Fruit fly (Drosophila melanogaster) whole organism, embryonic: Measurements from ENCODE around the gene sno.

ENCODE experiments used
- Atf-2 ChIP-seq: fragments of 200-800 bp; sonication (Bioruptor generic); optimal IDR thresholded peaks from 2 replicates; lab custom pipeline; 2016; ENCODE audit warnings: missing biosample characterization, missing genetic modification characterization
- Bdp1 ChIP-seq: fragments of 200-800 bp; sonication (Bioruptor generic); optimal IDR thresholded peaks from 3 replicates; lab custom pipeline; 2016; ENCODE audit warnings: missing biosample characterization, missing genetic modification characterization
- CG10209 ChIP-seq: fragments of 200-800 bp; sonication (Bioruptor generic); optimal IDR thresholded peaks from 3 replicates; lab custom pipeline; 2017; ENCODE audit warnings: missing biosample characterization, mild to moderate bottlenecking, missing genetic modification characterization, missing genetic modification reagents
- CG1024 ChIP-seq: fragments of 200-800 bp; sonication (Bioruptor generic); IDR thresholded peaks from 2 replicates; pipeline ENCODE4 v1.3.6; 2022; ENCODE audit warnings: missing biosample characterization, missing genetic modification characterization
- CG12769 ChIP-seq: fragments of 200-800 bp; sonication (Bioruptor generic); optimal IDR thresholded peaks from 2 replicates; lab custom pipeline; 2019; ENCODE audit warnings: missing biosample characterization, mild to moderate bottlenecking, missing genetic modification characterization, moderate library complexity
- CG14441 ChIP-seq: fragments of 200-800 bp; sonication (Bioruptor generic); IDR thresholded peaks from 2 replicates; pipeline ENCODE4 v1.3.6; 2022; ENCODE audit warnings: missing biosample characterization, missing genetic modification characterization
- CG15696 ChIP-seq: fragments of 200-800 bp; sonication (Bioruptor generic); optimal IDR thresholded peaks from 2 replicates; lab custom pipeline; 2019; ENCODE audit warnings: missing biosample characterization, mild to moderate bottlenecking, missing genetic modification characterization, moderate library complexity
- CG1603 ChIP-seq: fragments of 200-800 bp; sonication (Bioruptor generic); optimal IDR thresholded peaks from 2 replicates; lab custom pipeline; 2019; ENCODE audit warnings: missing biosample characterization, mild to moderate bottlenecking, missing genetic modification characterization, moderate library complexity
- CG16813 ChIP-seq: fragments of 200-800 bp; sonication (Bioruptor generic); IDR thresholded peaks from 3 replicates; pipeline ENCODE4 v1.3.6; 2022; ENCODE audit warnings: missing biosample characterization, missing genetic modification characterization; ENCODE audit not compliant: partially characterized antibody
- CG16815 ChIP-seq: fragments of 200-800 bp; sonication (Bioruptor generic); optimal IDR thresholded peaks from 3 replicates; lab custom pipeline; 2017; ENCODE audit warnings: missing biosample characterization, mild to moderate bottlenecking, missing genetic modification characterization
- CG16863 ChIP-seq: fragments of 200-800 bp; sonication (Bioruptor generic); optimal IDR thresholded peaks from 3 replicates; lab custom pipeline; 2016; ENCODE audit warnings: missing biosample characterization, missing genetic modification characterization
- CG18599 ChIP-seq: fragments of 200-800 bp; sonication (Bioruptor generic); optimal IDR thresholded peaks from 3 replicates; lab custom pipeline; 2017; ENCODE audit warnings: missing biosample characterization, missing genetic modification characterization, mild to moderate bottlenecking, moderate library complexity, missing genetic modification reagents
- CG30020 ChIP-seq: fragments of 200-800 bp; optimal IDR thresholded peaks from 2 replicates; lab custom pipeline; 2019; ENCODE audit warnings: missing biosample characterization, mild to moderate bottlenecking, missing genetic modification characterization, moderate library complexity
- CG31441 ChIP-seq: fragments of 200-800 bp; sonication (Bioruptor generic); IDR thresholded peaks from 2 replicates; pipeline ENCODE4 v1.3.6; 2022; ENCODE audit warnings: missing biosample characterization, missing genetic modification characterization
- CG4617 ChIP-seq: fragments of 200-800 bp; sonication (Bioruptor generic); optimal IDR thresholded peaks from 3 replicates; lab custom pipeline; 2016; ENCODE audit warnings: missing biosample characterization, missing genetic modification characterization, borderline replicate concordance
- CG9609 ChIP-seq: fragments of 200-800 bp; sonication (Bioruptor generic); optimal IDR thresholded peaks from 3 replicates; lab custom pipeline; 2016; ENCODE audit warnings: missing biosample characterization, missing genetic modification characterization
- CHES-1-like ChIP-seq: fragments of 200-800 bp; sonication (Bioruptor generic); optimal IDR thresholded peaks from 2 replicates; lab custom pipeline; 2016; ENCODE audit warnings: missing biosample characterization, missing genetic modification characterization
- D19B ChIP-seq: fragments of 200-800 bp; sonication (Bioruptor generic); optimal IDR thresholded peaks from 2 replicates; lab custom pipeline; 2017; ENCODE audit warnings: missing biosample characterization, mild to moderate bottlenecking, missing genetic modification characterization
- Dfd ChIP-seq, 2 experiments: fragments of >200 bp; optimal IDR thresholded peaks; 2 replicates each; lab custom pipeline; 2017; ENCODE audit warnings: missing biosample characterization in 2 of 2, missing genetic modification characterization in 2 of 2
- Doc3 ChIP-seq: fragments of 200-800 bp; sonication (Bioruptor generic); IDR thresholded peaks from 3 replicates; pipeline ENCODE4 v1.3.6; 2022; ENCODE audit warnings: missing biosample characterization, missing genetic modification characterization; ENCODE audit not compliant: partially characterized antibody
- Gug ChIP-seq: fragments of 200-800 bp; sonication (Bioruptor generic); IDR thresholded peaks from 4 replicates; pipeline ENCODE4 v1.3.6; 2022; ENCODE audit warnings: missing biosample characterization, missing genetic modification characterization
- Lhr ChIP-seq: fragments of 200-800 bp; sonication (Bioruptor generic); optimal IDR thresholded peaks from 3 replicates; lab custom pipeline; 2017; ENCODE audit warnings: mild to moderate bottlenecking, missing biosample characterization, missing genetic modification reagents, missing genetic modification characterization
- NC2β ChIP-seq: fragments of 200-800 bp; sonication (Bioruptor generic); optimal IDR thresholded peaks from 2 replicates; lab custom pipeline; 2016; ENCODE audit warnings: missing biosample characterization, missing genetic modification characterization
- PHDP ChIP-seq: fragments of 200-800 bp; sonication (Bioruptor generic); optimal IDR thresholded peaks from 3 replicates; lab custom pipeline; 2018; ENCODE audit warnings: missing biosample characterization, mild to moderate bottlenecking, missing genetic modification characterization, moderate library complexity
- Xrp1 ChIP-seq: fragments of 200-800 bp; sonication (Bioruptor generic); IDR thresholded peaks from 2 replicates; pipeline ENCODE4 v1.3.6; 2022; ENCODE audit warnings: missing biosample characterization, missing genetic modification characterization
- abd-A ChIP-seq: fragments of 200-800 bp; sonication (Bioruptor generic); optimal IDR thresholded peaks from 3 replicates; lab custom pipeline; 2019; ENCODE audit warnings: missing biosample characterization, mild to moderate bottlenecking, missing genetic modification characterization, moderate library complexity
- al ChIP-seq: fragments of 200-800 bp; sonication (Bioruptor generic); IDR thresholded peaks from 2 replicates; pipeline ENCODE4 v1.3.6; 2022; ENCODE audit warnings: missing biosample characterization, missing genetic modification characterization
- bbx ChIP-seq: fragments of 200-800 bp; sonication (Bioruptor generic); IDR thresholded peaks from 2 replicates; pipeline ENCODE4 v1.3.6; 2022; ENCODE audit warnings: missing biosample characterization, missing genetic modification characterization; ENCODE audit not compliant: partially characterized antibody
- bcd ChIP-seq: fragments of 200-800 bp; sonication (Bioruptor generic); optimal IDR thresholded peaks from 2 replicates; lab custom pipeline; 2017; ENCODE audit warnings: missing biosample characterization, mild to moderate bottlenecking, missing genetic modification characterization
- bsh ChIP-seq, 2 experiments: fragments of 200-800 bp; sonication (Bioruptor generic); optimal IDR thresholded peaks; 2 replicates each; lab custom pipeline; 2017 to 2018; ENCODE audit warnings: mild to moderate bottlenecking in 2 of 2, missing biosample characterization in 2 of 2, missing genetic modification characterization in 2 of 2, moderate library complexity in 1 of 2
- caup ChIP-seq: fragments of 200-800 bp; sonication (Bioruptor generic); optimal IDR thresholded peaks from 3 replicates; lab custom pipeline; 2017; ENCODE audit warnings: missing biosample characterization, mild to moderate bottlenecking, missing genetic modification characterization, moderate library complexity; ENCODE audit not compliant: severe bottlenecking
- crol ChIP-seq: fragments of 200-800 bp; sonication (Bioruptor generic); IDR thresholded peaks from 2 replicates; pipeline ENCODE4 v1.3.6; 2022; ENCODE audit warnings: missing biosample characterization, missing genetic modification characterization
- crp ChIP-seq, 2 experiments: fragments of 200-800 bp; sonication (Bioruptor generic); optimal IDR thresholded peaks; 2 replicates in 1 of 2; 3 replicates in 1 of 2; lab custom pipeline; 2017; ENCODE audit warnings: missing biosample characterization in 2 of 2, missing genetic modification characterization in 2 of 2, mild to moderate bottlenecking in 1 of 2, moderate library complexity in 1 of 2
- dmrt99B ChIP-seq: fragments of 200-800 bp; sonication (Bioruptor generic); optimal IDR thresholded peaks from 2 replicates; lab custom pipeline; 2018; ENCODE audit warnings: missing biosample characterization, mild to moderate bottlenecking, missing genetic modification characterization, moderate library complexity
- emc ChIP-seq: fragments of 200-800 bp; sonication (Bioruptor generic); optimal IDR thresholded peaks from 2 replicates; lab custom pipeline; 2016; ENCODE audit warnings: missing biosample characterization, missing genetic modification characterization
- en ChIP-seq: fragments of 200-800 bp; sonication (Bioruptor generic); optimal IDR thresholded peaks from 2 replicates; lab custom pipeline; 2016; ENCODE audit warnings: missing biosample characterization, missing genetic modification characterization
- fd96Cb ChIP-seq: fragments of 200-800 bp; sonication (Bioruptor generic); optimal IDR thresholded peaks from 2 replicates; lab custom pipeline; 2018; ENCODE audit warnings: missing biosample characterization, mild to moderate bottlenecking, missing genetic modification characterization, moderate library complexity
- fru ChIP-seq: fragments of >200 bp; optimal IDR thresholded peaks from 2 replicates; lab custom pipeline; 2017
- fu2 ChIP-seq: fragments of 200-800 bp; sonication (Bioruptor generic); optimal IDR thresholded peaks from 2 replicates; lab custom pipeline; 2016; ENCODE audit warnings: missing biosample characterization, missing genetic modification characterization
- lov ChIP-seq, 2 experiments: fragments of 200-800 bp in 1 of 2; fragments of >200 bp in 1 of 2; sonication (Bioruptor generic) in 1 of 2; IDR thresholded peaks in 1 of 2; optimal IDR thresholded peaks in 1 of 2; 2 replicates in 1 of 2; 3 replicates in 1 of 2; pipeline versions ENCODE4 v1.3.6 to Lab custom; 2017 to 2022; ENCODE audit warnings: missing biosample characterization in 1 of 2, missing genetic modification characterization in 1 of 2
- mirr ChIP-seq: fragments of 200-800 bp; sonication (Bioruptor generic); optimal IDR thresholded peaks from 3 replicates; lab custom pipeline; 2018; ENCODE audit warnings: missing biosample characterization, mild to moderate bottlenecking, missing genetic modification characterization
- odd ChIP-seq: fragments of 200-800 bp; sonication (Bioruptor generic); optimal IDR thresholded peaks from 2 replicates; lab custom pipeline; 2017; ENCODE audit warnings: missing biosample characterization, mild to moderate bottlenecking, missing genetic modification characterization
- pan ChIP-seq, 4 experiments: fragments of >200 bp in 3 of 4; fragments of 200-800 bp in 1 of 4; sonication (Bioruptor generic) in 1 of 4; optimal IDR thresholded peaks in 3 of 4; IDR thresholded peaks in 1 of 4; 2 replicates each; pipeline versions ENCODE4 v1.3.6 to Lab custom; 2017 to 2022; ENCODE audit warnings: missing biosample characterization in 2 of 4, missing genetic modification characterization in 2 of 4, mixed read lengths in 1 of 4
- pho ChIP-seq: fragments of 200-800 bp; sonication (Bioruptor generic); optimal IDR thresholded peaks from 2 replicates; lab custom pipeline; 2016; ENCODE audit warnings: missing biosample characterization, missing genetic modification characterization
- ro ChIP-seq: fragments of 200-800 bp; sonication (Bioruptor generic); IDR thresholded peaks from 2 replicates; pipeline ENCODE4 v1.3.6; 2022; ENCODE audit warnings: missing biosample characterization, missing genetic modification characterization
- sug ChIP-seq: fragments of 200-800 bp; optimal IDR thresholded peaks from 2 replicates; lab custom pipeline; 2019; ENCODE audit warnings: missing biosample characterization, mild to moderate bottlenecking, missing genetic modification characterization, moderate library complexity
- tgo ChIP-seq: fragments of 200-800 bp; sonication (Bioruptor generic); IDR thresholded peaks from 3 replicates; pipeline ENCODE4 v1.3.6; 2022; ENCODE audit warnings: missing biosample characterization, missing genetic modification characterization
- tin ChIP-seq: fragments of 200-800 bp; sonication (Bioruptor generic); optimal IDR thresholded peaks from 3 replicates; lab custom pipeline; 2016; ENCODE audit warnings: missing biosample characterization, missing genetic modification characterization
- twi ChIP-seq: fragments of 200-800 bp; optimal IDR thresholded peaks from 2 replicates; lab custom pipeline; 2019; ENCODE audit warnings: missing biosample characterization, mild to moderate bottlenecking, missing genetic modification characterization, moderate library complexity

The sno gene

dm6 chrX:13214056-13214455 lies 2.6 kb upstream of the sno start (continued):
- TF ChIP-seq emc (GFP tag; lab: Kevin White, UChicago): no peak
- TF ChIP-seq PHDP (tag; lab: Kevin White, UChicago): peak; percentile 74
- peak; percentile 66 for TF ChIP-seq dmrt99B (tag; lab: Kevin White, UChicago)
- TF ChIP-seq CG9609 (GFP tag; lab: Kevin White, UChicago): peak; percentile 64
- no peak for TF ChIP-seq sug (tag; lab: Kevin White, UChicago)
- peak; percentile 50 for TF ChIP-seq pho
- peak; percentile 45 for TF ChIP-seq CG12769 (tag; lab: Kevin White, UChicago)
- no peak for TF ChIP-seq ro (GFP tag; lab: Robert Waterston, UW)
- TF ChIP-seq twi: no peak
- TF ChIP-seq CG15696 (tag; lab: Kevin White, UChicago): no peak
- TF ChIP-seq fru (lab: Kevin White, UChicago): no peak
- TF ChIP-seq Lhr (GFP tag; lab: Kevin White, UChicago): peak; percentile 23
- peak; percentile 38 for TF ChIP-seq caup (GFP tag; lab: Kevin White, UChicago)
- TF ChIP-seq CG16815 (GFP tag; lab: Kevin White, UChicago): peak; percentile 13
- TF ChIP-seq CHES-1-like (GFP tag; lab: Kevin White, UChicago): peak; percentile 53
- peak in 1 of 2 experiments; percentile 75 for TF ChIP-seq bsh (GFP tag; optimal IDR thresholded peaks at IDR 0.05; lab: Kevin White, UChicago)
- TF ChIP-seq al: peak; percentile 26; the same call in 1 of the 2 replicates
- peak; percentile 76 for TF ChIP-seq Xrp1 (GFP tag; lab: Robert Waterston, UW)
- peak; percentile 27 for TF ChIP-seq D19B
- peak; percentile 64 for TF ChIP-seq CG10209 (GFP tag; lab: Kevin White, UChicago)
- no peak for TF ChIP-seq Doc3
- TF ChIP-seq CG16863: peak; percentile 59
- TF ChIP-seq CG1603 (tag; lab: Kevin White, UChicago): peak; percentile 70
- no peak for TF ChIP-seq CG4617 (GFP tag; lab: Kevin White, UChicago)
- TF ChIP-seq crp (GFP tag; optimal IDR thresholded peaks at IDR 0.05; lab: Kevin White, UChicago): peak in 1 of 2 experiments; percentile 18
- peak; percentile 32 for TF ChIP-seq CG18599 (GFP tag; lab: Kevin White, UChicago)
- no peak for TF ChIP-seq odd
- TF ChIP-seq lov (optimal IDR thresholded peaks at IDR 0.05; lab: Kevin White, UChicago): no peak
- TF ChIP-seq lov (GFP tag; IDR thresholded peaks at IDR 0.05; lab: Robert Waterston, UW): peak; percentile 73; the same call in 1 of the 3 replicates
- TF ChIP-seq Bdp1 (GFP tag; lab: Kevin White, UChicago): peak; percentile 3
- peak; percentile 64 for TF ChIP-seq fd96Cb
- no peak for TF ChIP-seq crol (GFP tag; lab: Robert Waterston, UW)
- TF ChIP-seq CG30020 (tag; lab: Kevin White, UChicago): no peak
- TF ChIP-seq tgo (GFP tag; lab: Robert Waterston, UW): peak; percentile 60
- peak; percentile 73 for TF ChIP-seq CG14441 (GFP tag; lab: Robert Waterston, UW)
- TF ChIP-seq Gug (GFP tag; lab: Robert Waterston, UW): peak; percentile 50; the same call in 1 of the 4 replicates
- peak; percentile 72 for TF ChIP-seq Atf-2 (GFP tag; lab: Kevin White, UChicago)
- no peak for TF ChIP-seq CG16813 (GFP tag; lab: Robert Waterston, UW)
- no peak for TF ChIP-seq pan (optimal IDR thresholded peaks at IDR 0.05; lab: Kevin White, UChicago)
- TF ChIP-seq pan (GFP tag; optimal IDR thresholded peaks at IDR 0.05 in 1 of 2, IDR thresholded peaks at IDR 0.05 in 1 of 2): peak in 1 of 2 experiments; percentile 70
- TF ChIP-seq tin (GFP tag; lab: Kevin White, UChicago): peak; percentile 68
- TF ChIP-seq mirr (GFP tag; lab: Kevin White, UChicago): no peak
- peak; percentile 56 for TF ChIP-seq bcd (GFP tag; lab: Kevin White, UChicago)
- peak; percentile 34 for TF ChIP-seq en (GFP tag; lab: Kevin White, UChicago)
- no peak for TF ChIP-seq abd-A
- TF ChIP-seq NC2β: peak; percentile 61
- TF ChIP-seq Dfd (GFP tag; optimal IDR thresholded peaks at IDR 0.05; lab: Kevin White, UChicago): no peak
- peak; percentile 52 for TF ChIP-seq fu2 (GFP tag; lab: Kevin White, UChicago)
- peak; percentile 46; the same call in 1 of the 2 replicates for TF ChIP-seq CG1024
- peak; percentile 15; the same call in 1 of the 2 replicates for TF ChIP-seq CG31441 (GFP tag; lab: Robert Waterston, UW)
- TF ChIP-seq bbx (GFP tag; lab: Robert Waterston, UW): 0 out of 2 replicates have a peak, but pooled peaks have one; percentile 22
